Worm (Caenorhabditis elegans): ENCODE results near the gene prp-8.

The prp-8 gene

ce11 chrIII:8124323-8124722 is 39.9 kb upstream of the prp-8 start (continued):
- TF ChIP-seq daf-8 (GFP tag; IDR thresholded peaks at IDR 0.05) (no peak), snpc-4 (tag; optimal IDR thresholded peaks at IDR 0.05) (no peak), dmd-9 (GFP tag; IDR thresholded peaks at IDR 0.05) (no peak), nhr-41 (GFP tag; IDR thresholded peaks at IDR 0.05) (no peak), lin-39 (tag; optimal IDR thresholded peaks at IDR 0.05) (no peak), mes-2 (tag; optimal IDR thresholded peaks at IDR 0.05; ENCODE audit: poor library complexity, severe bottlenecking) (peak; percentile 69), ceh-82 (tag; optimal IDR thresholded peaks at IDR 0.05) (no peak), fkh-10 (GFP tag; optimal IDR thresholded peaks at IDR 0.05) (peak; percentile 44), cey-2 (tag; optimal IDR thresholded peaks at IDR 0.05; ENCODE audit: borderline replicate concordance, insufficient read depth) (no peak), php-3 (GFP tag; IDR thresholded peaks at IDR 0.05) (no peak), egl-43 (GFP tag; IDR thresholded peaks at IDR 0.05) (no peak), rbr-2 (tag; optimal IDR thresholded peaks at IDR 0.05) (peak; percentile 37), dmd-8 (GFP tag; IDR thresholded peaks at IDR 0.05) (no peak), nhr-10 (tag; optimal IDR thresholded peaks at IDR 0.05) (no peak), arid-1 (GFP tag; conservative IDR thresholded peaks at IDR 0.05) (no peak), hif-1 (tag; optimal IDR thresholded peaks at IDR 0.05) (peak in 1 of 2 experiments; percentile 9), R02D3.7 (tag; optimal IDR thresholded peaks at IDR 0.05) (no peak), lin-29 (GFP tag; IDR thresholded peaks at IDR 0.05) (no peak), lin-13 (GFP tag; optimal IDR thresholded peaks at IDR 0.05) (peak; percentile 8), lin-38 (GFP tag; IDR thresholded peaks at IDR 0.05) (no peak), nhr-76 (tag; optimal IDR thresholded peaks at IDR 0.05) (no peak), ama-1 (optimal IDR thresholded peaks at IDR 0.05) (no peak), T26A8.4 (GFP tag; IDR thresholded peaks at IDR 0.05) (no peak), ztf-11 (tag; optimal IDR thresholded peaks at IDR 0.05) (no peak), madf-5 (GFP tag; IDR thresholded peaks at IDR 0.05) (no peak), ceh-20 (GFP tag; IDR thresholded peaks at IDR 0.05) (no peak), F49E8.2 (tag; optimal IDR thresholded peaks at IDR 0.05; ENCODE audit: borderline replicate concordance) (no peak), madf-9 (GFP tag; conservative IDR thresholded peaks at IDR 0.05) (no peak), zfp-2 (tag; optimal IDR thresholded peaks at IDR 0.05) (no peak), pqm-1 (tag; optimal IDR thresholded peaks at IDR 0.05) (peak; percentile 26), nhr-77 (tag; optimal IDR thresholded peaks at IDR 0.05) (peak; percentile 42), nhr-25 (tag; optimal IDR thresholded peaks at IDR 0.05; ENCODE audit: borderline replicate concordance, insufficient read depth) (peak; percentile 36), daf-12 (tag; optimal IDR thresholded peaks at IDR 0.05) (no peak), sdz-12 (GFP tag; optimal IDR thresholded peaks at IDR 0.05) (no peak), nhr-48 (tag; optimal IDR thresholded peaks at IDR 0.05) (peak; percentile 15), unc-130 (GFP tag; optimal IDR thresholded peaks at IDR 0.05) (no peak), D1046.2 (GFP tag; IDR thresholded peaks at IDR 0.05) (no peak), daf-16 (GFP tag; optimal IDR thresholded peaks at IDR 0.05) (no peak), daf-16 (tag; optimal IDR thresholded peaks at IDR 0.05) (peak; percentile 49), nhr-102 (tag; optimal IDR thresholded peaks at IDR 0.05) (no peak), snpc-1.2 (GFP tag; IDR thresholded peaks at IDR 0.05) (no peak), hlh-30 (tag; optimal IDR thresholded peaks at IDR 0.05; ENCODE audit: insufficient read depth) (peak; percentile 70), ceh-44 (GFP tag; IDR thresholded peaks at IDR 0.05) (no peak), daf-19 (GFP tag; conservative IDR thresholded peaks at IDR 0.05) (no peak), nhr-11 (tag; optimal IDR thresholded peaks at IDR 0.05) (peak; percentile 30), mxl-2 (GFP tag; conservative IDR thresholded peaks at IDR 0.05) (no peak), T20F7.1 (GFP tag; optimal IDR thresholded peaks at IDR 0.05) (no peak), dmd-6 (GFP tag; IDR thresholded peaks at IDR 0.05) (peak; percentile 49), ceh-32 (tag; optimal IDR thresholded peaks at IDR 0.05; ENCODE audit: poor library complexity) (no peak), zip-2 (tag; optimal IDR thresholded peaks at IDR 0.05) (no peak), tra-1 (GFP tag; IDR thresholded peaks at IDR 0.05) (no peak), hlh-11 (tag; optimal IDR thresholded peaks at IDR 0.05) (peak; percentile 76)
